Worm (Caenorhabditis elegans) whole organism, L3 larva: Measurements from ENCODE around the gene Y39A3CL.4.

Experiments used
- R02D3.7 ChIP-seq: fragments of 150-350 bp; optimal IDR thresholded peaks from 2 replicates; lab custom pipeline; 2014; ENCODE audit warnings: missing biosample characterization, missing genetic modification characterization
- ZK546.5 ChIP-seq: sonication (generic microtip); optimal IDR thresholded peaks from 2 replicates; lab custom pipeline; 2017; ENCODE audit warnings: missing biosample characterization, missing genetic modification characterization
- ama-1 ChIP-seq: fragments of 150-350 bp; optimal IDR thresholded peaks from 2 replicates; lab custom pipeline; 2018
- ceh-16 ChIP-seq: sonication (generic microtip); optimal IDR thresholded peaks from 2 replicates; lab custom pipeline; 2017; ENCODE audit warnings: missing biosample characterization, missing genetic modification characterization
- ceh-82 ChIP-seq: fragments of 150-350 bp; optimal IDR thresholded peaks from 2 replicates; lab custom pipeline; 2014; ENCODE audit warnings: missing biosample characterization, missing genetic modification characterization
- ceh-9 ChIP-seq: sonication (generic microtip); optimal IDR thresholded peaks from 2 replicates; lab custom pipeline; 2018; ENCODE audit warnings: missing biosample characterization, missing genetic modification characterization
- daf-12 ChIP-seq: fragments of 150-350 bp; optimal IDR thresholded peaks from 2 replicates; lab custom pipeline; 2014; ENCODE audit warnings: missing biosample characterization, missing genetic modification reagents, missing genetic modification characterization
- egl-27 ChIP-seq: sonication (generic microtip); optimal IDR thresholded peaks from 4 replicates; lab custom pipeline; 2017; ENCODE audit warnings: missing biosample characterization, missing genetic modification reagents, missing genetic modification characterization
- elt-2 ChIP-seq: sonication (generic microtip); optimal IDR thresholded peaks from 2 replicates; lab custom pipeline; 2016; ENCODE audit warnings: missing genetic modification reagents, mild to moderate bottlenecking, missing genetic modification characterization, missing compliant biosample characterization
- elt-3 ChIP-seq, 3 experiments: fragments of 150-350 bp in 1 of 3; sonication (generic microtip) in 2 of 3; optimal IDR thresholded peaks; 2 replicates in 2 of 3; 4 replicates in 1 of 3; lab custom pipeline; 2014 to 2017; ENCODE audit warnings: missing biosample characterization in 3 of 3, missing genetic modification characterization in 3 of 3
- eor-1 ChIP-seq, 2 experiments: fragments of 150-350 bp; optimal IDR thresholded peaks; 2 replicates each; lab custom pipeline; 2014 to 2018; ENCODE audit warnings: missing biosample characterization in 2 of 2, missing genetic modification characterization in 2 of 2
- fkh-10 ChIP-seq: sonication (generic microtip); optimal IDR thresholded peaks from 2 replicates; lab custom pipeline; 2017; ENCODE audit warnings: missing biosample characterization, missing genetic modification reagents, missing genetic modification characterization
- hmg-11 ChIP-seq: sonication (generic microtip); optimal IDR thresholded peaks from 2 replicates; lab custom pipeline; 2016; ENCODE audit warnings: missing genetic modification characterization, missing compliant biosample characterization
- jun-1 ChIP-seq: fragments of 150-350 bp; optimal IDR thresholded peaks from 2 replicates; lab custom pipeline; 2014; ENCODE audit warnings: missing biosample characterization, missing genetic modification reagents, missing genetic modification characterization
- lin-15B ChIP-seq: fragments of 150-350 bp; optimal IDR thresholded peaks from 2 replicates; lab custom pipeline; 2014; ENCODE audit warnings: missing biosample characterization, missing genetic modification characterization
- lin-39 ChIP-seq: fragments of 150-350 bp; optimal IDR thresholded peaks from 2 replicates; lab custom pipeline; 2018; ENCODE audit warnings: missing biosample characterization, missing genetic modification reagents, missing genetic modification characterization
- lsy-12 ChIP-seq: sonication (generic microtip); optimal IDR thresholded peaks from 2 replicates; lab custom pipeline; 2016; ENCODE audit warnings: mild to moderate bottlenecking, missing genetic modification characterization, missing compliant biosample characterization
- mdl-1 ChIP-seq: fragments of 150-350 bp; optimal IDR thresholded peaks from 2 replicates; lab custom pipeline; 2014; ENCODE audit warnings: missing biosample characterization, missing genetic modification characterization
- nfya-1 ChIP-seq: sonication (generic microtip); optimal IDR thresholded peaks from 2 replicates; lab custom pipeline; 2017; ENCODE audit warnings: missing genetic modification characterization, mild to moderate bottlenecking, missing compliant biosample characterization, antibody characterized with exemption, moderate library complexity; ENCODE audit not compliant: insufficient read depth
- nhr-11 ChIP-seq: fragments of 150-350 bp; optimal IDR thresholded peaks from 2 replicates; lab custom pipeline; 2014; ENCODE audit warnings: missing biosample characterization, missing genetic modification characterization
- nhr-12 ChIP-seq: fragments of 150-350 bp; optimal IDR thresholded peaks from 2 replicates; lab custom pipeline; 2014; ENCODE audit warnings: missing biosample characterization, missing genetic modification characterization
- nhr-23 ChIP-seq: fragments of 150-350 bp; optimal IDR thresholded peaks from 2 replicates; lab custom pipeline; 2014; ENCODE audit warnings: missing biosample characterization, missing genetic modification reagents, missing genetic modification characterization
- nhr-237 ChIP-seq: fragments of 150-350 bp; optimal IDR thresholded peaks from 2 replicates; lab custom pipeline; 2014; ENCODE audit warnings: missing biosample characterization, missing genetic modification characterization
- nhr-25 ChIP-seq: sonication (generic microtip); optimal IDR thresholded peaks from 2 replicates; lab custom pipeline; 2017; ENCODE audit warnings: missing biosample characterization, missing genetic modification characterization
- nhr-28 ChIP-seq: fragments of 150-350 bp; optimal IDR thresholded peaks from 2 replicates; lab custom pipeline; 2014; ENCODE audit warnings: missing biosample characterization, missing genetic modification characterization
- nhr-43 ChIP-seq: sonication (generic microtip); optimal IDR thresholded peaks from 2 replicates; lab custom pipeline; 2016; ENCODE audit warnings: mild to moderate bottlenecking, missing genetic modification characterization, missing compliant biosample characterization; ENCODE audit not compliant: poor library complexity, severe bottlenecking
- nhr-67 ChIP-seq: fragments of 150-350 bp; optimal IDR thresholded peaks from 2 replicates; lab custom pipeline; 2014; ENCODE audit warnings: missing biosample characterization, missing genetic modification characterization
- nhr-77 ChIP-seq: fragments of 150-350 bp; optimal IDR thresholded peaks from 2 replicates; lab custom pipeline; 2014; ENCODE audit warnings: missing biosample characterization, missing genetic modification characterization
- pha-4 ChIP-seq: fragments of 150-350 bp; optimal IDR thresholded peaks from 2 replicates; lab custom pipeline; 2014; ENCODE audit warnings: missing biosample characterization, missing genetic modification reagents, missing genetic modification characterization
- sea-2 ChIP-seq: fragments of 150-350 bp; sonication (generic microtip); optimal IDR thresholded peaks from 4 replicates; lab custom pipeline; 2014; ENCODE audit warnings: missing biosample characterization, missing genetic modification reagents, missing genetic modification characterization
- skn-1 ChIP-seq: fragments of 150-350 bp; optimal IDR thresholded peaks from 2 replicates; lab custom pipeline; 2014; ENCODE audit warnings: missing biosample characterization, missing genetic modification characterization
- snpc-4 ChIP-seq: fragments of 150-350 bp; optimal IDR thresholded peaks from 2 replicates; lab custom pipeline; 2014; ENCODE audit warnings: missing biosample characterization, missing genetic modification characterization
- tbx-2 ChIP-seq: sonication (generic microtip); optimal IDR thresholded peaks from 2 replicates; lab custom pipeline; 2016; ENCODE audit warnings: mild to moderate bottlenecking, missing genetic modification characterization, missing compliant biosample characterization
- unc-39 ChIP-seq: sonication (generic microtip); optimal IDR thresholded peaks from 4 replicates; lab custom pipeline; 2017; ENCODE audit warnings: missing biosample characterization, missing genetic modification characterization
- unc-62 ChIP-seq: fragments of 150-350 bp; sonication (generic microtip); optimal IDR thresholded peaks from 4 replicates; lab custom pipeline; 2014; ENCODE audit warnings: missing biosample characterization, missing genetic modification reagents, missing genetic modification characterization
- zag-1 ChIP-seq: fragments of 150-350 bp; optimal IDR thresholded peaks from 2 replicates; lab custom pipeline; 2014; ENCODE audit warnings: missing biosample characterization, missing genetic modification characterization
- ztf-11 ChIP-seq: fragments of 150-350 bp; optimal IDR thresholded peaks from 2 replicates; lab custom pipeline; 2014; ENCODE audit warnings: missing biosample characterization, missing genetic modification characterization
- ztf-4 ChIP-seq: fragments of 150-350 bp; optimal IDR thresholded peaks from 2 replicates; lab custom pipeline; 2014; ENCODE audit warnings: missing biosample characterization, missing genetic modification characterization

The Y39A3CL.4 gene

ce11 chrIII:1785776-1786175, 7.9 kb upstream of the Y39A3CL.4 start:
- peak; percentile 33 for TF ChIP-seq ceh-82
- TF ChIP-seq lin-15B (tag; lab: Kevin White, UChicago) = peak; percentile 40
- no peak for TF ChIP-seq daf-12 (tag; lab: Kevin White, UChicago)
- TF ChIP-seq nhr-11 (tag; lab: Kevin White, UChicago) = peak; percentile 42
- TF ChIP-seq nhr-25 = no peak
- TF ChIP-seq jun-1 = no peak
- no peak for TF ChIP-seq R02D3.7 (tag; lab: Kevin White, UChicago)
- TF ChIP-seq lsy-12 (tag; lab: Kevin White, UChicago) = no peak
- no peak for TF ChIP-seq ZK546.5
- TF ChIP-seq ceh-16 (tag; lab: Kevin White, UChicago) = no peak
- no peak for TF ChIP-seq nhr-43 (tag; lab: Kevin White, UChicago)
- TF ChIP-seq sea-2 (GFP tag; lab: Kevin White, UChicago) = no peak
- peak; percentile 56 for TF ChIP-seq lin-39 (tag; lab: Kevin White, UChicago)
- no peak for TF ChIP-seq unc-62 (GFP tag; lab: Kevin White, UChicago)
- peak; percentile 75 for TF ChIP-seq nfya-1 (tag; lab: Kevin White, UChicago)
- TF ChIP-seq snpc-4 (tag; lab: Kevin White, UChicago) = peak; percentile 5
- peak; percentile 41 for TF ChIP-seq fkh-10 (GFP tag; lab: Kevin White, UChicago)
- TF ChIP-seq tbx-2 = peak; percentile 15

ce11 chrIII:1777468-1777867, 401 bp downstream of the Y39A3CL.4 start, which contains the start of gene Y39A3CL.3:
Y39A3CL.3 (plus strand) TSS chrIII:1777802.
- TF ChIP-seq nfya-1 (tag; lab: Kevin White, UChicago) (peak; percentile 55), ama-1 (no peak), ZK546.5 (no peak), lin-39 (tag; lab: Kevin White, UChicago) (no peak), egl-27 (tag; lab: Kevin White, UChicago) (no peak), unc-39 (tag; lab: Kevin White, UChicago) (no peak), nhr-67 (tag; lab: Kevin White, UChicago) (no peak), snpc-4 (tag; lab: Kevin White, UChicago) (no peak), hmg-11 (tag; lab: Kevin White, UChicago) (no peak), daf-12 (tag; lab: Kevin White, UChicago) (no peak), elt-3 (tag; optimal IDR thresholded peaks at IDR 0.05; lab: Kevin White, UChicago) (no peak), nhr-77 (tag; lab: Kevin White, UChicago) (no peak), pha-4 (tag; lab: Kevin White, UChicago) (peak; percentile 34), zag-1 (no peak), ceh-9 (tag; lab: Kevin White, UChicago) (no peak), ceh-82 (no peak), ztf-4 (tag; lab: Kevin White, UChicago) (no peak), lsy-12 (tag; lab: Kevin White, UChicago) (no peak), lin-15B (tag; lab: Kevin White, UChicago) (peak; percentile 12), unc-62 (GFP tag; lab: Kevin White, UChicago) (no peak), skn-1 (tag; lab: Kevin White, UChicago) (no peak), ztf-11 (tag; lab: Kevin White, UChicago) (no peak), nhr-237 (tag; lab: Kevin White, UChicago) (no peak), ceh-16 (tag; lab: Kevin White, UChicago) (no peak), nhr-23 (tag; lab: Kevin White, UChicago) (peak; percentile 2), sea-2 (GFP tag; lab: Kevin White, UChicago) (no peak), eor-1 (tag; optimal IDR thresholded peaks at IDR 0.05; lab: Kevin White, UChicago) (no peak), fkh-10 (GFP tag; lab: Kevin White, UChicago) (no peak), nhr-12 (tag; lab: Kevin White, UChicago) (no peak), nhr-28 (tag; lab: Kevin White, UChicago) (no peak)

- TF ChIP-seq mdl-1 (tag; lab: Kevin White, UChicago) (no peak), egl-27 (tag; lab: Kevin White, UChicago) (no peak), jun-1 (no peak), elt-2 (no peak), snpc-4 (tag; lab: Kevin White, UChicago) (no peak), ceh-16 (tag; lab: Kevin White, UChicago) (no peak), ztf-4 (tag; lab: Kevin White, UChicago) (no peak), sea-2 (GFP tag; lab: Kevin White, UChicago) (no peak), nhr-67 (tag; lab: Kevin White, UChicago) (no peak)
Measured at ce11 chrIII:1769993-1770392, 7.9 kb downstream of the Y39A3CL.4 start, which contains the start of gene tbx-43. tbx-43 (minus strand) TSS chrIII:1770093.
